Fruit fly (Drosophila melanogaster) whole organism, embryonic: ENCODE results near the gene CG32428.
A peak's percentile ranks its signal among the peaks of the same experiment; 100 is the strongest.

Experiments
- Abd-B ChIP-seq: fragments of 200-800 bp; sonication (Bioruptor generic); optimal IDR thresholded peaks from 2 replicates; lab custom pipeline; 2018; ENCODE audit warnings: missing biosample characterization, mild to moderate bottlenecking, missing genetic modification characterization, moderate library complexity
- Awh ChIP-seq: fragments of 200-800 bp; sonication (Bioruptor generic); IDR thresholded peaks from 2 replicates; pipeline ENCODE4, ENCODE4 v1.3.6; 2022; ENCODE audit warnings: missing biosample characterization, missing genetic modification characterization
- CG10267 ChIP-seq: fragments of 200-800 bp; sonication (Bioruptor generic); optimal IDR thresholded peaks from 2 replicates; lab custom pipeline; 2018; ENCODE audit warnings: missing biosample characterization, mild to moderate bottlenecking, missing genetic modification characterization, moderate library complexity
- CG10366 ChIP-seq: fragments of 200-800 bp; sonication (Bioruptor generic); IDR thresholded peaks from 2 replicates; pipeline ENCODE4 v1.3.6; 2022; ENCODE audit warnings: missing biosample characterization, missing genetic modification characterization
- CG10565 ChIP-seq: fragments of 200-800 bp; sonication (Bioruptor generic); optimal IDR thresholded peaks from 3 replicates; lab custom pipeline; 2016; ENCODE audit warnings: missing biosample characterization, mild to moderate bottlenecking, missing genetic modification characterization
- CG11085 ChIP-seq: fragments of 200-800 bp; sonication (Bioruptor generic); IDR thresholded peaks from 2 replicates; pipeline ENCODE4 v1.3.6; 2022; ENCODE audit warnings: missing biosample characterization, missing genetic modification characterization
- CG11504 ChIP-seq: fragments of 200-800 bp; sonication (Bioruptor generic); optimal IDR thresholded peaks from 3 replicates; lab custom pipeline; 2019; ENCODE audit warnings: missing biosample characterization, mild to moderate bottlenecking, missing genetic modification characterization, moderate library complexity
- CG12391 ChIP-seq: fragments of 200-800 bp; sonication (Bioruptor generic); optimal IDR thresholded peaks from 3 replicates; lab custom pipeline; 2018; ENCODE audit warnings: missing biosample characterization, mild to moderate bottlenecking, missing genetic modification characterization, moderate library complexity
- CG12769 ChIP-seq: fragments of 200-800 bp; sonication (Bioruptor generic); optimal IDR thresholded peaks from 2 replicates; lab custom pipeline; 2019; ENCODE audit warnings: missing biosample characterization, mild to moderate bottlenecking, missing genetic modification characterization, moderate library complexity
- CG13123 ChIP-seq: fragments of 200-800 bp; sonication (Bioruptor generic); optimal IDR thresholded peaks from 2 replicates; lab custom pipeline; 2016; ENCODE audit warnings: missing biosample characterization, missing genetic modification characterization
- CG14050 ChIP-seq: fragments of 200-800 bp; sonication (Bioruptor generic); IDR thresholded peaks from 3 replicates; pipeline ENCODE4 v1.3.6; 2022; ENCODE audit warnings: missing biosample characterization, missing genetic modification characterization
- CG15479 ChIP-seq: fragments of 200-800 bp; sonication (Bioruptor generic); optimal IDR thresholded peaks from 3 replicates; lab custom pipeline; 2019; ENCODE audit warnings: missing biosample characterization, mild to moderate bottlenecking, missing genetic modification characterization, moderate library complexity
- CG17361 ChIP-seq: fragments of 200-800 bp; sonication (Bioruptor generic); IDR thresholded peaks from 3 replicates; pipeline ENCODE4 v1.3.6; 2022; ENCODE audit warnings: missing biosample characterization, missing genetic modification characterization
- CG17385 ChIP-seq: fragments of 200-800 bp; sonication (Bioruptor generic); optimal IDR thresholded peaks from 3 replicates; lab custom pipeline; 2018; ENCODE audit warnings: missing biosample characterization, mild to moderate bottlenecking, missing genetic modification characterization
- CG17568 ChIP-seq: fragments of 200-800 bp; sonication (Bioruptor generic); optimal IDR thresholded peaks from 2 replicates; lab custom pipeline; 2018; ENCODE audit warnings: missing biosample characterization, mild to moderate bottlenecking, missing genetic modification characterization, moderate library complexity
- CG18262 ChIP-seq: fragments of 200-800 bp; optimal IDR thresholded peaks from 3 replicates; lab custom pipeline; 2019; ENCODE audit warnings: missing biosample characterization, mild to moderate bottlenecking, missing genetic modification characterization, moderate library complexity
- CG2889 ChIP-seq: fragments of 200-800 bp; sonication (Bioruptor generic); IDR thresholded peaks from 3 replicates; pipeline ENCODE4 v1.3.6; 2022; ENCODE audit warnings: missing biosample characterization, missing genetic modification characterization
- CG31441 ChIP-seq: fragments of 200-800 bp; sonication (Bioruptor generic); IDR thresholded peaks from 2 replicates; pipeline ENCODE4 v1.3.6; 2022; ENCODE audit warnings: missing biosample characterization, missing genetic modification characterization
- CG34422 ChIP-seq: fragments of 200-800 bp; sonication (Bioruptor generic); IDR thresholded peaks from 3 replicates; pipeline ENCODE4 v1.3.6; 2022; ENCODE audit warnings: missing biosample characterization, missing genetic modification characterization
- CG43689 ChIP-seq: fragments of 200-800 bp; sonication (Bioruptor generic); IDR thresholded peaks from 2 replicates; pipeline ENCODE4 v1.3.6; 2022; ENCODE audit warnings: missing biosample characterization, missing genetic modification characterization
- CG9797 ChIP-seq: fragments of 200-800 bp; sonication (Bioruptor generic); optimal IDR thresholded peaks from 3 replicates; lab custom pipeline; 2018; ENCODE audit warnings: missing biosample characterization, mild to moderate bottlenecking, missing genetic modification characterization
- CG9817 ChIP-seq: fragments of 200-800 bp; sonication (Bioruptor generic); optimal IDR thresholded peaks from 2 replicates; lab custom pipeline; 2018; ENCODE audit warnings: missing biosample characterization, mild to moderate bottlenecking, missing genetic modification characterization, moderate library complexity
- CrebB ChIP-seq: fragments of 200-800 bp; sonication (Bioruptor generic); optimal IDR thresholded peaks from 3 replicates; lab custom pipeline; 2018; ENCODE audit warnings: missing biosample characterization, mild to moderate bottlenecking, missing genetic modification characterization
- Dip2 ChIP-seq: fragments of 200-800 bp; sonication (Bioruptor generic); IDR thresholded peaks from 2 replicates; pipeline ENCODE4 v1.3.6; 2022; ENCODE audit warnings: missing biosample characterization, missing genetic modification characterization
- Dp ChIP-seq: fragments of 200-800 bp; sonication (Bioruptor generic); optimal IDR thresholded peaks from 2 replicates; lab custom pipeline; 2018; ENCODE audit warnings: missing biosample characterization, mild to moderate bottlenecking, missing genetic modification characterization, moderate library complexity
- E2f2 ChIP-seq: fragments of 200-800 bp; sonication (Bioruptor generic); IDR thresholded peaks from 2 replicates; pipeline ENCODE4 v1.3.6; 2022; ENCODE audit warnings: missing biosample characterization, missing genetic modification characterization
- ERR ChIP-seq: fragments of 200-800 bp; sonication (Bioruptor generic); optimal IDR thresholded peaks from 2 replicates; lab custom pipeline; 2016; ENCODE audit warnings: missing biosample characterization, missing genetic modification characterization
- HmgD ChIP-seq: fragments of 200-800 bp; sonication (Bioruptor generic); optimal IDR thresholded peaks from 3 replicates; lab custom pipeline; 2016; ENCODE audit warnings: missing biosample characterization, missing genetic modification characterization
- Lhr ChIP-seq: fragments of 200-800 bp; sonication (Bioruptor generic); optimal IDR thresholded peaks from 3 replicates; lab custom pipeline; 2017; ENCODE audit warnings: mild to moderate bottlenecking, missing biosample characterization, missing genetic modification reagents, missing genetic modification characterization
- MBD-R2 ChIP-seq: fragments of 200-800 bp; sonication (Bioruptor generic); IDR thresholded peaks from 2 replicates; pipeline ENCODE4 v1.3.6; 2022; ENCODE audit warnings: missing biosample characterization, missing genetic modification characterization
- Nf-YC ChIP-seq: fragments of 200-800 bp; optimal IDR thresholded peaks from 3 replicates; lab custom pipeline; 2019; ENCODE audit warnings: missing biosample characterization, mild to moderate bottlenecking, missing genetic modification characterization, moderate library complexity
- Optix ChIP-seq: fragments of 200-800 bp; sonication (Bioruptor generic); IDR thresholded peaks from 3 replicates; pipeline ENCODE4 v1.3.6; 2022; ENCODE audit warnings: missing biosample characterization, missing genetic modification characterization
- Rx ChIP-seq: fragments of 200-800 bp; sonication (Bioruptor generic); IDR thresholded peaks from 2 replicates; pipeline ENCODE4 v1.3.6; 2022; ENCODE audit warnings: missing biosample characterization, missing genetic modification characterization
- Stat92E ChIP-seq, 3 experiments: fragments of >200 bp in 2 of 3; fragments of 200-800 bp in 1 of 3; sonication (Bioruptor generic) in 1 of 3; optimal IDR thresholded peaks; 2 replicates each; lab custom pipeline; 2017 to 2019; ENCODE audit warnings: missing biosample characterization in 3 of 3, missing genetic modification characterization in 3 of 3, mild to moderate bottlenecking in 1 of 3, moderate library complexity in 1 of 3
- aop ChIP-seq: fragments of 200-800 bp; sonication (Bioruptor generic); IDR thresholded peaks from 2 replicates; pipeline ENCODE4 v1.3.6; 2022; ENCODE audit warnings: missing biosample characterization, missing genetic modification characterization
- ara ChIP-seq: fragments of 200-800 bp; sonication (Bioruptor generic); IDR thresholded peaks from 2 replicates; pipeline ENCODE4 v1.3.6; 2022; ENCODE audit warnings: missing biosample characterization, missing genetic modification characterization
- ase ChIP-seq: fragments of 200-800 bp; sonication (Bioruptor generic); IDR thresholded peaks from 3 replicates; pipeline ENCODE4 v1.3.6; 2022; ENCODE audit warnings: missing biosample characterization, missing genetic modification characterization
- chif ChIP-seq, 2 experiments: fragments of 200-800 bp; sonication (Bioruptor generic); optimal IDR thresholded peaks; 3 replicates each; lab custom pipeline; 2016; ENCODE audit warnings: missing biosample characterization in 2 of 2, missing genetic modification characterization in 2 of 2
- gce ChIP-seq: fragments of 200-800 bp; sonication (Bioruptor generic); IDR thresholded peaks from 3 replicates; pipeline ENCODE4 v1.3.6; 2022; ENCODE audit warnings: missing biosample characterization, missing genetic modification characterization
- gcm2 ChIP-seq: fragments of 200-800 bp; sonication (Bioruptor generic); optimal IDR thresholded peaks from 2 replicates; lab custom pipeline; 2016; ENCODE audit warnings: missing biosample characterization, missing genetic modification characterization
- gsb-n ChIP-seq: fragments of 200-800 bp; sonication (Bioruptor generic); optimal IDR thresholded peaks from 3 replicates; lab custom pipeline; 2018; ENCODE audit warnings: missing biosample characterization, mild to moderate bottlenecking, missing genetic modification characterization
- ken ChIP-seq: fragments of 200-800 bp; sonication (Bioruptor generic); IDR thresholded peaks from 3 replicates; pipeline ENCODE4 v1.3.6; 2022; ENCODE audit warnings: missing biosample characterization, missing genetic modification characterization
- lola ChIP-seq, 3 experiments: fragments of >200 bp in 2 of 3; fragments of 200-800 bp in 1 of 3; sonication (Bioruptor generic) in 1 of 3; optimal IDR thresholded peaks; 2 replicates each; lab custom pipeline; 2017 to 2019; ENCODE audit warnings: missing biosample characterization in 3 of 3, missing genetic modification characterization in 3 of 3, mild to moderate bottlenecking in 1 of 3, moderate library complexity in 1 of 3
- pzg ChIP-seq: fragments of 200-800 bp; sonication (Bioruptor generic); optimal IDR thresholded peaks from 3 replicates; lab custom pipeline; 2018; ENCODE audit warnings: missing biosample characterization, mild to moderate bottlenecking, missing genetic modification characterization, moderate library complexity
- ranshi ChIP-seq: fragments of 200-800 bp; sonication (Bioruptor generic); IDR thresholded peaks from 2 replicates; pipeline ENCODE4 v1.3.6; 2022; ENCODE audit warnings: missing biosample characterization, missing genetic modification characterization
- sqz ChIP-seq: fragments of 200-800 bp; sonication (Bioruptor generic); optimal IDR thresholded peaks from 3 replicates; lab custom pipeline; 2018; ENCODE audit warnings: missing biosample characterization, mild to moderate bottlenecking, missing genetic modification characterization
- sr ChIP-seq: fragments of 200-800 bp; sonication (Bioruptor generic); IDR thresholded peaks from 3 replicates; pipeline ENCODE4 v1.3.6; 2022; ENCODE audit warnings: missing biosample characterization, missing genetic modification characterization
- tap ChIP-seq: fragments of 200-800 bp; optimal IDR thresholded peaks from 3 replicates; lab custom pipeline; 2019; ENCODE audit warnings: missing biosample characterization, mild to moderate bottlenecking, missing genetic modification characterization, moderate library complexity
- tgo ChIP-seq: fragments of 200-800 bp; sonication (Bioruptor generic); IDR thresholded peaks from 3 replicates; pipeline ENCODE4 v1.3.6; 2022; ENCODE audit warnings: missing biosample characterization, missing genetic modification characterization
- tup ChIP-seq: fragments of 200-800 bp; sonication (Bioruptor generic); optimal IDR thresholded peaks from 2 replicates; lab custom pipeline; 2016; ENCODE audit warnings: missing biosample characterization, mild to moderate bottlenecking, missing genetic modification characterization, moderate library complexity

The CG32428 gene

dm6 chr3L:20494780-20495591 is 21.5 kb upstream of the CG32428 start, which contains the start of gene ZnT77C (continued):
- TF ChIP-seq CG10565 (GFP tag; lab: Kevin White, UChicago), result no peak
- TF ChIP-seq CG34422 (GFP tag; lab: Robert Waterston, UW), result 0 out of 3 replicates have a peak, but pooled peaks have one; percentile 14
- no peak for TF ChIP-seq CG10366 (GFP tag; lab: Robert Waterston, UW)
- no peak for TF ChIP-seq ara (GFP tag; lab: Robert Waterston, UW)
- TF ChIP-seq MBD-R2 (GFP tag; lab: Robert Waterston, UW), result peak; percentile 60
- TF ChIP-seq CG11085 (GFP tag; lab: Robert Waterston, UW), result no peak
- peak; percentile 80 for TF ChIP-seq pzg
- no peak for TF ChIP-seq ERR (GFP tag; lab: Kevin White, UChicago)
- TF ChIP-seq gsb-n, result no peak
- peak; percentile 7 for TF ChIP-seq CrebB (tag; lab: Kevin White, UChicago)
- TF ChIP-seq CG17385, result no peak
- TF ChIP-seq CG9797, result peak; percentile 68
- no peak for TF ChIP-seq CG15479 (GFP tag; lab: Kevin White, UChicago)
- TF ChIP-seq CG10267, result peak; percentile 33
- no peak for TF ChIP-seq Dip2 (GFP tag; lab: Robert Waterston, UW)
- TF ChIP-seq CG31441 (GFP tag; lab: Robert Waterston, UW), result no peak
- no peak for TF ChIP-seq Stat92E (GFP tag; optimal IDR thresholded peaks at IDR 0.05; lab: Kevin White, UChicago)
- TF ChIP-seq CG13123 (GFP tag; lab: Kevin White, UChicago), result no peak
- TF ChIP-seq chif (GFP tag; optimal IDR thresholded peaks at IDR 0.05; lab: Kevin White, UChicago), result no peak
- no peak for TF ChIP-seq sr (GFP tag; lab: Robert Waterston, UW)
- TF ChIP-seq aop (GFP tag; lab: Robert Waterston, UW), result no peak
- TF ChIP-seq gcm2 (GFP tag; lab: Kevin White, UChicago), result no peak
- no peak for TF ChIP-seq CG12391 (tag; lab: Kevin White, UChicago)
- TF ChIP-seq CG9817, result no peak
- no peak for TF ChIP-seq HmgD (GFP tag; lab: Kevin White, UChicago)
- no peak for TF ChIP-seq Awh (GFP tag; lab: Robert Waterston, UW)
- no peak for TF ChIP-seq sqz (GFP tag; lab: Kevin White, UChicago)
- TF ChIP-seq CG2889 (GFP tag; lab: Robert Waterston, UW), result no peak
- TF ChIP-seq tap (tag; lab: Kevin White, UChicago), result no peak
- TF ChIP-seq CG14050, result no peak; the same call in 2 of the 3 replicates
- no peak for TF ChIP-seq Optix (GFP tag; lab: Robert Waterston, UW)
- no peak for TF ChIP-seq gce (GFP tag; lab: Robert Waterston, UW)
- peak; percentile 54 for TF ChIP-seq Dp
- TF ChIP-seq Nf-YC (tag; lab: Kevin White, UChicago), result no peak
- TF ChIP-seq ken (GFP tag; lab: Robert Waterston, UW), result no peak
- TF ChIP-seq Abd-B (GFP tag; lab: Kevin White, UChicago), result peak; percentile 2
- TF ChIP-seq Rx (GFP tag; lab: Robert Waterston, UW), result no peak
- no peak for TF ChIP-seq CG18262
- no peak for TF ChIP-seq lola (GFP tag; optimal IDR thresholded peaks at IDR 0.05; lab: Kevin White, UChicago)
- TF ChIP-seq CG43689 (GFP tag; lab: Robert Waterston, UW), result no peak
- TF ChIP-seq Lhr (GFP tag; lab: Kevin White, UChicago), result peak; percentile 79
- no peak for TF ChIP-seq ranshi (GFP tag; lab: Robert Waterston, UW)
- no peak for TF ChIP-seq CG12769 (tag; lab: Kevin White, UChicago)
- TF ChIP-seq tup (GFP tag; lab: Kevin White, UChicago), result no peak
- TF ChIP-seq tgo, result no peak
- peak; percentile 57 for TF ChIP-seq CG11504 (tag; lab: Kevin White, UChicago)
- peak; percentile 50 for TF ChIP-seq E2f2
- no peak for TF ChIP-seq ase (GFP tag; lab: Robert Waterston, UW)
- 0 out of 3 replicates have a peak, but pooled peaks have one; percentile 31 for TF ChIP-seq CG17361
- no peak for TF ChIP-seq CG17568 (GFP tag; lab: Kevin White, UChicago)
